Fruit fly (Drosophila melanogaster): Measurements from ENCODE around the gene MTA1-like.

The MTA1-like gene

dm6 chr3R:5600361-5601043, 48.0 kb downstream of the MTA1-like start (continued):
- TF ChIP-seq prd (optimal IDR thresholded peaks at IDR 0.05) (no peak), prd (GFP tag; IDR thresholded peaks at IDR 0.05) (no peak), ci (GFP tag; IDR thresholded peaks at IDR 0.05) (no peak), Ravus (GFP tag; IDR thresholded peaks at IDR 0.05) (no peak), CG43689 (GFP tag; IDR thresholded peaks at IDR 0.05) (no peak), lmd (GFP tag; IDR thresholded peaks at IDR 0.05) (no peak), trem (tag; optimal IDR thresholded peaks at IDR 0.05) (no peak), Doc3 (GFP tag; IDR thresholded peaks at IDR 0.05; ENCODE audit: partially characterized antibody) (no peak), sens-2 (GFP tag; IDR thresholded peaks at IDR 0.05) (no peak), CG1792 (GFP tag; optimal IDR thresholded peaks at IDR 0.05) (no peak), seq (GFP tag; IDR thresholded peaks at IDR 0.05) (no peak), NK7.1 (GFP tag; optimal IDR thresholded peaks at IDR 0.05) (no peak), slp2 (GFP tag; optimal IDR thresholded peaks at IDR 0.05) (no peak), YL-1 (GFP tag; optimal IDR thresholded peaks at IDR 0.05) (peak; percentile 84), H15 (GFP tag; IDR thresholded peaks at IDR 0.05) (no peak), CTCF (GFP tag; optimal IDR thresholded peaks at IDR 0.05) (no peak), dmrt99B (tag; optimal IDR thresholded peaks at IDR 0.05) (no peak), CG4730 (GFP tag; IDR thresholded peaks at IDR 0.05) (no peak), CG17829 (tag; optimal IDR thresholded peaks at IDR 0.05) (peak; percentile 63), CG11504 (tag; optimal IDR thresholded peaks at IDR 0.05) (no peak), Hmx (GFP tag; optimal IDR thresholded peaks at IDR 0.05) (no peak), CG31224 (GFP tag; IDR thresholded peaks at IDR 0.05) (no peak), lov (optimal IDR thresholded peaks at IDR 0.05) (no peak), lov (GFP tag; IDR thresholded peaks at IDR 0.05) (no peak), gsb-n (tag; optimal IDR thresholded peaks at IDR 0.05) (no peak), toy (GFP tag; IDR thresholded peaks at IDR 0.05) (no peak), Rx (GFP tag; IDR thresholded peaks at IDR 0.05) (no peak), CG12942 (GFP tag; optimal IDR thresholded peaks at IDR 0.05) (no peak), CG31441 (GFP tag; IDR thresholded peaks at IDR 0.05) (no peak), Dp (GFP tag; optimal IDR thresholded peaks at IDR 0.05) (no peak), aop (GFP tag; IDR thresholded peaks at IDR 0.05) (no peak), CG10321 (GFP tag; IDR thresholded peaks at IDR 0.05) (no peak), nom (GFP tag; optimal IDR thresholded peaks at IDR 0.05) (peak; percentile 75), corto (GFP tag; optimal IDR thresholded peaks at IDR 0.05) (peak; percentile 55), ATbp (GFP tag; optimal IDR thresholded peaks at IDR 0.05) (no peak), CG11560 (tag; IDR thresholded peaks at IDR 0.05) (no peak), CG12155 (GFP tag; optimal IDR thresholded peaks at IDR 0.05) (no peak), stwl (tag; optimal IDR thresholded peaks at IDR 0.05) (no peak), CG12104 (GFP tag; optimal IDR thresholded peaks at IDR 0.05) (no peak), Sox102F (GFP tag; optimal IDR thresholded peaks at IDR 0.05) (no peak), CG10147 (GFP tag; optimal IDR thresholded peaks at IDR 0.05) (no peak), CG10462 (GFP tag; optimal IDR thresholded peaks at IDR 0.05) (no peak), Xbp1 (GFP tag; optimal IDR thresholded peaks at IDR 0.05) (peak; percentile 1), CHES-1-like (GFP tag; optimal IDR thresholded peaks at IDR 0.05) (peak; percentile 1), tio (GFP tag; optimal IDR thresholded peaks at IDR 0.05) (no peak), Med (GFP tag) (peak; percentile 84), Optix (GFP tag; IDR thresholded peaks at IDR 0.05) (no peak), Taf1 (GFP tag; IDR thresholded peaks at IDR 0.05) (no peak), CG4854 (GFP tag; optimal IDR thresholded peaks at IDR 0.05) (no peak), org-1 (GFP tag; optimal IDR thresholded peaks at IDR 0.05) (no peak), CG13775 (GFP tag; optimal IDR thresholded peaks at IDR 0.05) (no peak), Bdp1 (GFP tag; optimal IDR thresholded peaks at IDR 0.05) (no peak), CG9797 (GFP tag; optimal IDR thresholded peaks at IDR 0.05) (no peak)
